Worm (Caenorhabditis elegans): Measurements from ENCODE around the gene arrd-2.

arrd-2 gene

ce11 chrII:9454304-9454703 is 46.7 kb downstream of the arrd-2 start, which contains the start of gene chil-19:
TSS of gene chil-19 (minus strand) at chrII:9454404.
- no peak for TF ChIP-seq dpff-1 (tag; optimal IDR thresholded peaks at IDR 0.05)
- TF ChIP-seq nhr-27 (tag; optimal IDR thresholded peaks at IDR 0.05) = no peak
- no peak for TF ChIP-seq mes-4 (tag; optimal IDR thresholded peaks at IDR 0.05)
- TF ChIP-seq B0336.3 (GFP tag; IDR thresholded peaks at IDR 0.05) = no peak
- no peak for TF ChIP-seq F23B12.7 (tag; optimal IDR thresholded peaks at IDR 0.05; ENCODE audit: insufficient read depth)
- TF ChIP-seq bed-2 (GFP tag; IDR thresholded peaks at IDR 0.05) = no peak
- no peak for TF ChIP-seq madf-6 (GFP tag; IDR thresholded peaks at IDR 0.05)
- TF ChIP-seq madf-10 (tag; optimal IDR thresholded peaks at IDR 0.05) = no peak
- no peak for TF ChIP-seq ekl-4 (GFP tag; IDR thresholded peaks at IDR 0.05)
- no peak for TF ChIP-seq ceh-79 (tag; optimal IDR thresholded peaks at IDR 0.05)
- TF ChIP-seq lin-35 (GFP tag; optimal IDR thresholded peaks at IDR 0.05) = no peak
- TF ChIP-seq attf-5 (GFP tag; optimal IDR thresholded peaks at IDR 0.05) = no peak
- no peak for TF ChIP-seq snpc-3.4 (tag; optimal IDR thresholded peaks at IDR 0.05)
- no peak for TF ChIP-seq madf-3 (GFP tag; IDR thresholded peaks at IDR 0.05)
- TF ChIP-seq snpc-1.1 (tag; optimal IDR thresholded peaks at IDR 0.05; ENCODE audit: insufficient read depth) = no peak
- TF ChIP-seq rpc-1 (optimal IDR thresholded peaks at IDR 0.05) = no peak
- TF ChIP-seq rpc-1 (tag; optimal IDR thresholded peaks at IDR 0.05) = no peak
- TF ChIP-seq F52B5.7 (tag; optimal IDR thresholded peaks at IDR 0.05) = no peak
- TF ChIP-seq xnd-1 (tag; optimal IDR thresholded peaks at IDR 0.05) = no peak

Measured in whole organism, young adult.